Worm (Caenorhabditis elegans): ENCODE measurements around the gene Y26G10.4.

ce11 chrV:17686852-17687251 lies 12.1 kb downstream of the Y26G10.4 start, which contains the start of gene F59A1.18:
- TF ChIP-seq dao-5 (tag; optimal IDR thresholded peaks at IDR 0.05): no peak
- TF ChIP-seq him-1 (tag; optimal IDR thresholded peaks at IDR 0.05): no peak

Measured in whole organism, L4/young adult.